Worm (Caenorhabditis elegans) whole organism, late embryonic: ENCODE results near the gene tat-6.

Experiments used
- K02D7.2 ChIP-seq: sonication (generic microtip); optimal IDR thresholded peaks from 2 replicates; lab custom pipeline; 2017; ENCODE audit warnings: mild to moderate bottlenecking, missing genetic modification characterization, missing compliant biosample characterization
- T23F11.4 ChIP-seq: fragments of 200-800 bp; sonication (Bioruptor generic); optimal IDR thresholded peaks from 2 replicates; lab custom pipeline; 2018; ENCODE audit warnings: mild to moderate bottlenecking, missing genetic modification characterization, missing compliant biosample characterization
- ceh-14 ChIP-seq: sonication (generic microtip); optimal IDR thresholded peaks from 2 replicates; lab custom pipeline; 2016; ENCODE audit warnings: missing genotype, missing genetic modification characterization, missing compliant biosample characterization
- ceh-2 ChIP-seq: sonication (generic microtip); optimal IDR thresholded peaks from 2 replicates; lab custom pipeline; 2016; ENCODE audit warnings: missing genotype, missing genetic modification characterization, missing compliant biosample characterization
- ceh-22 ChIP-seq: sonication (generic microtip); optimal IDR thresholded peaks from 2 replicates; lab custom pipeline; 2017; ENCODE audit warnings: missing biosample characterization, missing genetic modification characterization
- ceh-24 ChIP-seq: sonication (generic microtip); optimal IDR thresholded peaks from 2 replicates; lab custom pipeline; 2016; ENCODE audit warnings: mild to moderate bottlenecking, missing genetic modification characterization, missing compliant biosample characterization
- ceh-30 ChIP-seq: fragments of 150-350 bp; optimal IDR thresholded peaks from 2 replicates; lab custom pipeline; 2014; ENCODE audit warnings: missing biosample characterization, missing genetic modification characterization
- ceh-6 ChIP-seq: fragments of 200-800 bp; sonication (Bioruptor generic); optimal IDR thresholded peaks from 2 replicates; lab custom pipeline; 2018; ENCODE audit warnings: mild to moderate bottlenecking, missing genetic modification characterization, missing compliant biosample characterization
- che-1 ChIP-seq: sonication (generic microtip); optimal IDR thresholded peaks from 2 replicates; lab custom pipeline; 2016; ENCODE audit warnings: mild to moderate bottlenecking, missing genetic modification characterization, missing compliant biosample characterization
- dmd-4 ChIP-seq: sonication (generic microtip); optimal IDR thresholded peaks from 2 replicates; lab custom pipeline; 2016; ENCODE audit warnings: borderline replicate concordance, missing genetic modification characterization, missing compliant biosample characterization
- elt-2 ChIP-seq: sonication (generic microtip); optimal IDR thresholded peaks from 2 replicates; lab custom pipeline; 2016; ENCODE audit warnings: missing genetic modification reagents, missing genetic modification characterization, missing compliant biosample characterization
- elt-4 ChIP-seq: sonication (generic microtip); optimal IDR thresholded peaks from 2 replicates; lab custom pipeline; 2016; ENCODE audit warnings: missing genetic modification characterization, missing compliant biosample characterization
- fax-1 ChIP-seq: sonication (generic microtip); optimal IDR thresholded peaks from 2 replicates; lab custom pipeline; 2016; ENCODE audit warnings: missing genotype, missing genetic modification characterization, missing compliant biosample characterization
- fkh-10 ChIP-seq: fragments of 150-350 bp; optimal IDR thresholded peaks from 2 replicates; lab custom pipeline; 2014; ENCODE audit warnings: missing biosample characterization, missing genetic modification reagents, missing genetic modification characterization
- fkh-6 ChIP-seq: sonication (generic microtip); optimal IDR thresholded peaks from 2 replicates; lab custom pipeline; 2016; ENCODE audit warnings: missing genetic modification characterization, missing compliant biosample characterization
- gmeb-2 ChIP-seq: sonication (generic microtip); optimal IDR thresholded peaks from 2 replicates; lab custom pipeline; 2016; ENCODE audit warnings: missing genetic modification characterization, inconsistent platforms, missing compliant biosample characterization
- hlh-8 ChIP-seq: sonication (generic microtip); optimal IDR thresholded peaks from 2 replicates; lab custom pipeline; 2016; ENCODE audit warnings: missing genotype, missing genetic modification characterization, missing compliant biosample characterization
- lim-6 ChIP-seq: sonication (generic microtip); optimal IDR thresholded peaks from 2 replicates; lab custom pipeline; 2016; ENCODE audit warnings: missing genetic modification characterization, missing compliant biosample characterization
- lin-11 ChIP-seq: fragments of 200-800 bp; sonication (Bioruptor generic); optimal IDR thresholded peaks from 2 replicates; lab custom pipeline; 2018; ENCODE audit warnings: mild to moderate bottlenecking, missing genetic modification characterization, missing compliant biosample characterization
- madf-2 ChIP-seq: sonication (generic microtip); optimal IDR thresholded peaks from 2 replicates; lab custom pipeline; 2017; ENCODE audit warnings: missing genetic modification characterization, missing compliant biosample characterization
- mec-3 ChIP-seq: sonication (generic microtip); optimal IDR thresholded peaks from 2 replicates; lab custom pipeline; 2016; ENCODE audit warnings: borderline replicate concordance, missing genetic modification characterization, missing compliant biosample characterization
- nfya-1 ChIP-seq: sonication (generic microtip); optimal IDR thresholded peaks from 2 replicates; lab custom pipeline; 2017; ENCODE audit warnings: missing genetic modification characterization, mild to moderate bottlenecking, missing compliant biosample characterization, antibody characterized with exemption, moderate library complexity
- nhr-11 ChIP-seq: fragments of 150-350 bp; optimal IDR thresholded peaks from 2 replicates; lab custom pipeline; 2014; ENCODE audit warnings: missing biosample characterization, missing genetic modification characterization
- npax-4 ChIP-seq: sonication (generic microtip); optimal IDR thresholded peaks from 2 replicates; lab custom pipeline; 2016; ENCODE audit warnings: missing genetic modification characterization, missing compliant biosample characterization
- pat-9 ChIP-seq: fragments of 200-800 bp; sonication (Bioruptor generic); optimal IDR thresholded peaks from 2 replicates; lab custom pipeline; 2018; ENCODE audit warnings: mild to moderate bottlenecking, missing genetic modification characterization, moderate library complexity, missing compliant biosample characterization
- pha-4 ChIP-seq: fragments of 150-350 bp; optimal IDR thresholded peaks from 2 replicates; lab custom pipeline; 2018; ENCODE audit warnings: missing biosample characterization, missing genetic modification reagents, missing genetic modification characterization
- sdc-2 ChIP-seq: sonication (generic microtip); optimal IDR thresholded peaks from 2 replicates; lab custom pipeline; 2016; ENCODE audit warnings: missing genotype, missing genetic modification characterization, missing compliant biosample characterization
- syd-9 ChIP-seq: sonication (generic microtip); optimal IDR thresholded peaks from 2 replicates; lab custom pipeline; 2016; ENCODE audit warnings: mild to moderate bottlenecking, missing genetic modification characterization, moderate library complexity, missing compliant biosample characterization
- zip-5 ChIP-seq: sonication (generic microtip); optimal IDR thresholded peaks from 2 replicates; lab custom pipeline; 2016; ENCODE audit warnings: missing genetic modification characterization, missing compliant biosample characterization

The tat-6 gene

ce11 chrV:3168650-3169049 is 39.7 kb downstream of the tat-6 start, which contains the start of gene C36C5.15 (continued):
- no peak for TF ChIP-seq K02D7.2 (tag; lab: Kevin White, UChicago)
- TF ChIP-seq mec-3 = no peak

DNA sequence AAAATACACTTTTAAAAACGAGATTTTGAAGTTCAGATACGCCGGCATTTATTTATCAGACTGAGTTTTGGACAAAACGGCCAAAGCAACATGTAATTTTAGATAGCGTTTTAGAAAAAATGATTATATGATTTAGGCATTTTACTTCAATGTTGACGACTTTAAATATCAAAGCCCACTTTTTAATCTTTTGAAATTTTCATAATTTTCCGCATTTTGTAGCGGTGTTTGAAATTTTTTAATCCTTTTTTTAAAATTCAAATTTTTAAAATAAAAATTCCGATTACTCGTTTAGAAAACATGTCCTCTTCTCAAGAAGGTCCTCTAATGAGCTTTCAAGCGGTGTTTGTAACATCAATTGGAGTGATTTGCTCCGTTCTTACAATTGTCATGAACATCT is 40.9 kb downstream of the tat-6 start, which contains the start of gene srbc-6:
srbc-6 (plus strand) TSS at position 301 of the 400 bp plus-strand sequence.
- TF ChIP-seq pat-9 (no peak), fkh-10 (GFP tag; lab: Kevin White, UChicago) (no peak), ceh-22 (no peak), ceh-24 (tag; lab: Kevin White, UChicago) (no peak), zip-5 (no peak), che-1 (tag; lab: Kevin White, UChicago) (no peak), ceh-30 (tag; lab: Kevin White, UChicago) (no peak), ceh-6 (GFP tag; lab: Kevin White, UChicago) (no peak), nfya-1 (no peak), lin-11 (no peak), nhr-11 (tag; lab: Kevin White, UChicago) (no peak), elt-4 (tag; lab: Kevin White, UChicago) (no peak), npax-4 (tag; lab: Kevin White, UChicago) (no peak), madf-2 (no peak), hlh-8 (no peak), gmeb-2 (tag; lab: Kevin White, UChicago) (no peak), sdc-2 (no peak), ceh-14 (tag; lab: Kevin White, UChicago) (no peak)
- TF ChIP-seq, all 69 proteins: peak for 0

DNA sequence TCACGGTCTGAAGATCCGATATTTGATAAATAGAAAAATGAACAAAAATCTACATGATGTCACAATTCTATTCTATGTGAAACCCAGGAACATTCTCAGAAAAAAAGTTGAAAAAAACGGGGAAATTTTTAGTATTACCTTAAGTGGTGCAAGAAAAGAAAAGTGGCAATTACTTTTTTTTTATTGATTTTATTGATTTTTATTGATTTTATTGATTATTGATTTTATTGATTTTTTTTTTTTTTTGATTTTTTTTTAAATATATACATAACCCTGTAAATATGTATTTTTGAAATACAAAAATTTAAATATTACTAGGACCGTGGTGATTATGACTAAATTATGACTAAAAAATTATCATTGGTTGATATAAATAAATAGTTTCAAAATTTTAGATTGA is 42.7 kb downstream of the tat-6 start:
- TF ChIP-seq pha-4 (tag; lab: Kevin White, UChicago) (no peak), fax-1 (tag; lab: Kevin White, UChicago) (no peak), fkh-6 (tag; lab: Kevin White, UChicago) (no peak), hlh-8 (no peak), ceh-24 (tag; lab: Kevin White, UChicago) (no peak), lim-6 (tag; lab: Kevin White, UChicago) (no peak), dmd-4 (no peak), elt-2 (no peak), ceh-6 (GFP tag; lab: Kevin White, UChicago) (no peak), T23F11.4 (GFP tag; lab: Kevin White, UChicago) (no peak), ceh-2 (tag; lab: Kevin White, UChicago) (no peak)

- TF ChIP-seq syd-9 = no peak
Measured at ce11 chrV:3176161-3176560, 47.3 kb downstream of the tat-6 start, which contains the start of gene srab-8. srab-8 (plus strand) TSS chrV:3176461.
